Worm (Caenorhabditis elegans) whole organism, L1 larva: ENCODE measurements around the gene fbxa-22.

Experiments used
- ceh-90 ChIP-seq: sonication (generic microtip); optimal IDR thresholded peaks from 2 replicates; lab custom pipeline; 2016; ENCODE audit warnings: missing genetic modification characterization, missing compliant biosample characterization
- fkh-10 ChIP-seq: sonication (generic microtip); optimal IDR thresholded peaks from 2 replicates; lab custom pipeline; 2017; ENCODE audit warnings: missing biosample characterization, missing genetic modification reagents, missing genetic modification characterization
- fkh-4 ChIP-seq: sonication (generic microtip); optimal IDR thresholded peaks from 2 replicates; lab custom pipeline; 2016; ENCODE audit warnings: missing compliant biosample characterization, missing genetic modification characterization, borderline replicate concordance
- grh-1 ChIP-seq: fragments of 200-800 bp; sonication (Bioruptor generic); IDR thresholded peaks from 2 replicates; pipeline ENCODE4 v1.3.6; 2022; ENCODE audit warnings: missing genetic modification reagents, missing genetic modification characterization, missing compliant biosample characterization
- lin-13 ChIP-seq: fragments of 150-350 bp; optimal IDR thresholded peaks from 2 replicates; lab custom pipeline; 2014; ENCODE audit warnings: missing biosample characterization, missing genetic modification reagents, missing genetic modification characterization
- lin-14 ChIP-seq: fragments of 200-800 bp; sonication (Bioruptor generic); optimal IDR thresholded peaks from 2 replicates; lab custom pipeline; 2018; ENCODE audit warnings: mild to moderate bottlenecking, missing genetic modification characterization, moderate library complexity, missing compliant biosample characterization
- nhr-237 ChIP-seq: fragments of 150-350 bp; optimal IDR thresholded peaks from 2 replicates; lab custom pipeline; 2014; ENCODE audit warnings: missing biosample characterization, missing genetic modification characterization
- nhr-76 ChIP-seq: sonication (generic microtip); optimal IDR thresholded peaks from 2 replicates; lab custom pipeline; 2017; ENCODE audit warnings: missing biosample characterization, missing genetic modification characterization
- unc-30 ChIP-seq: sonication (generic microtip); optimal IDR thresholded peaks from 2 replicates; lab custom pipeline; 2017; ENCODE audit warnings: missing biosample characterization, missing genetic modification characterization
- ztf-11 ChIP-seq, 2 experiments: sonication (generic microtip); optimal IDR thresholded peaks; 2 replicates each; lab custom pipeline; 2016 to 2017; ENCODE audit warnings: missing genetic modification characterization in 2 of 2, missing biosample characterization in 1 of 2, missing compliant biosample characterization in 1 of 2

DNA sequence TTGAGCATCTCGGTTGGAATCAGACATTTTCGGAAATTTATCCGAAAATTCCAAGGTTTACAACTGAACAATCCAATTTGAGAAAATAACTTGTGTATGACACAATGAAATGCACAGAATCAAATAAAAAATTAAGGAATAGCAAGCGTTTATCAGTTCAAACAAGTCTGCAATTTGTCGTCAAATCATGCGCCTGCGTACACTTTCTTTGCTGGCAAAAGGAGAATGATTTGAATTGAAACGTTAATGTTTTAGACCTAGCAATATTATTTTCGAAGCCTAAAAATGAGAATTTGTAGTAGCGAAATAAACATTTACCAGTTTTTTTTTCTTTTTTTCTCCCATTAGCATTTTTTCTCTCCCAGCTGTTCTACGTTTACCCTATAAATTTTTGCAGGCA lies 11.8 kb downstream of the fbxa-22 start, which contains the start of the genes fbxa-67 and fbxa-11:
- TF ChIP-seq lin-13 (GFP tag; lab: Kevin White, UChicago) (peak; percentile 5), nhr-237 (tag; lab: Kevin White, UChicago) (no peak), lin-14 (GFP tag; lab: Kevin White, UChicago) (no peak), nhr-76 (no peak), grh-1 (GFP tag; lab: Robert Waterston, UW) (no peak), ztf-11 (tag; optimal IDR thresholded peaks at IDR 0.05; lab: Kevin White, UChicago) (no peak), ceh-90 (tag; lab: Kevin White, UChicago) (no peak), fkh-10 (GFP tag; lab: Kevin White, UChicago) (no peak), fkh-4 (no peak), unc-30 (tag; lab: Kevin White, UChicago) (no peak)
